Worm (Caenorhabditis elegans): Measurements from ENCODE around the gene Y59H11AM.4.

The Y59H11AM.4 gene

ce11 chrIV:8570253-8570652 lies at the start of gene Y59H11AM.4:
TSS of gene Y59H11AM.4 (minus strand) at chrIV:8570353.
- TF ChIP-seq pha-4 (tag; optimal IDR thresholded peaks at IDR 0.05) (no peak), elt-4 (tag; optimal IDR thresholded peaks at IDR 0.05) (no peak), eyg-1 (tag; optimal IDR thresholded peaks at IDR 0.05) (no peak), ceh-19 (GFP tag; optimal IDR thresholded peaks at IDR 0.05) (no peak), fax-1 (tag; optimal IDR thresholded peaks at IDR 0.05) (no peak), nhr-232 (tag; optimal IDR thresholded peaks at IDR 0.05) (no peak), C38D4.7 (GFP tag; optimal IDR thresholded peaks at IDR 0.05) (no peak), nfya-1 (tag; optimal IDR thresholded peaks at IDR 0.05) (no peak), ama-1 (optimal IDR thresholded peaks at IDR 0.05) (no peak), ceh-30 (tag; optimal IDR thresholded peaks at IDR 0.05) (no peak), hlh-13 (GFP tag; optimal IDR thresholded peaks at IDR 0.05) (no peak), hlh-8 (tag; optimal IDR thresholded peaks at IDR 0.05) (no peak), dmd-4 (tag; optimal IDR thresholded peaks at IDR 0.05; ENCODE audit: borderline replicate concordance) (no peak)

ce11 chrIV:8618698-8619097 lies 48.5 kb upstream of the Y59H11AM.4 start, which contains the start of gene F42A9.8:
TSS of gene F42A9.8 (minus strand) at chrIV:8618785.
- no peak for TF ChIP-seq ets-4 (tag; optimal IDR thresholded peaks at IDR 0.05)
- no peak for TF ChIP-seq rnt-1 (tag; optimal IDR thresholded peaks at IDR 0.05)
- TF ChIP-seq unc-42 (tag; optimal IDR thresholded peaks at IDR 0.05): no peak

ce11 chrIV:8617047-8617446 lies 46.9 kb upstream of the Y59H11AM.4 start, which contains the start of the genes F42A9.7 and F42A9.3:
TSS of gene F42A9.7 (minus strand) at chrIV:8617147.
TSS of gene F42A9.3 (plus strand) at chrIV:8617260.
- TF ChIP-seq mec-3 (tag; optimal IDR thresholded peaks at IDR 0.05; ENCODE audit: borderline replicate concordance): no peak
- no peak for TF ChIP-seq tbx-7 (tag; optimal IDR thresholded peaks at IDR 0.05)
- TF ChIP-seq rnt-1 (tag; optimal IDR thresholded peaks at IDR 0.05): no peak

- TF ChIP-seq fkh-6 (tag; optimal IDR thresholded peaks at IDR 0.05): no peak
- TF ChIP-seq ceh-19 (GFP tag; optimal IDR thresholded peaks at IDR 0.05): no peak
- no peak for TF ChIP-seq hlh-30 (tag; optimal IDR thresholded peaks at IDR 0.05; ENCODE audit: insufficient read depth)
- no peak for TF ChIP-seq fax-1 (tag; optimal IDR thresholded peaks at IDR 0.05)
- no peak for TF ChIP-seq che-1 (tag; optimal IDR thresholded peaks at IDR 0.05)
- TF ChIP-seq ztf-16 (tag; optimal IDR thresholded peaks at IDR 0.05): no peak
These were observed 45.2 kb upstream of the Y59H11AM.4 start for ce11 chrIV:8615314-8615713.

ce11 chrIV:8614680-8615079 lies 44.5 kb upstream of the Y59H11AM.4 start, which contains the start of gene cyp-33E3:
TSS of gene cyp-33E3 (plus strand) at chrIV:8614995.
- no peak for TF ChIP-seq ceh-31 (tag; optimal IDR thresholded peaks at IDR 0.05)
- no peak for TF ChIP-seq npax-4 (tag; optimal IDR thresholded peaks at IDR 0.05)
- TF ChIP-seq gmeb-2 (tag; optimal IDR thresholded peaks at IDR 0.05): no peak
- no peak for TF ChIP-seq lin-11 (tag; optimal IDR thresholded peaks at IDR 0.05)
- TF ChIP-seq mec-3 (tag; optimal IDR thresholded peaks at IDR 0.05; ENCODE audit: borderline replicate concordance): no peak
- TF ChIP-seq tbx-2 (tag; optimal IDR thresholded peaks at IDR 0.05): no peak
- TF ChIP-seq unc-55 (GFP tag; optimal IDR thresholded peaks at IDR 0.05): no peak

ce11 chrIV:8611886-8612542 lies 41.9 kb upstream of the Y59H11AM.4 start, which contains the start of the genes F42A9.17 and cyp-33E2:
TSS of gene F42A9.17 (minus strand) at chrIV:8611936.
TSS of gene cyp-33E2 (plus strand) at chrIV:8612334.
- TF ChIP-seq ttx-3 (tag; optimal IDR thresholded peaks at IDR 0.05): no peak

- no peak for TF ChIP-seq lin-11 (tag; optimal IDR thresholded peaks at IDR 0.05)
- no peak for TF ChIP-seq ztf-16 (tag; optimal IDR thresholded peaks at IDR 0.05)
- no peak for TF ChIP-seq ets-4 (tag; optimal IDR thresholded peaks at IDR 0.05)
- no peak for TF ChIP-seq elt-4 (tag; optimal IDR thresholded peaks at IDR 0.05)
- no peak for TF ChIP-seq nhr-232 (tag; optimal IDR thresholded peaks at IDR 0.05)
- no peak for TF ChIP-seq lim-6 (tag; optimal IDR thresholded peaks at IDR 0.05)
- no peak for TF ChIP-seq pat-9 (tag; optimal IDR thresholded peaks at IDR 0.05)
- no peak for TF ChIP-seq ama-1 (optimal IDR thresholded peaks at IDR 0.05)
- TF ChIP-seq sdc-2 (tag; optimal IDR thresholded peaks at IDR 0.05): no peak
- TF ChIP-seq hlh-30 (tag; optimal IDR thresholded peaks at IDR 0.05; ENCODE audit: insufficient read depth): no peak
- no peak for TF ChIP-seq npax-4 (tag; optimal IDR thresholded peaks at IDR 0.05)
- TF ChIP-seq elt-2 (tag; optimal IDR thresholded peaks at IDR 0.05): no peak
- no peak for TF ChIP-seq mec-3 (tag; optimal IDR thresholded peaks at IDR 0.05; ENCODE audit: borderline replicate concordance)
- TF ChIP-seq nfya-1 (tag; optimal IDR thresholded peaks at IDR 0.05): no peak
- TF ChIP-seq ref-2 (tag; optimal IDR thresholded peaks at IDR 0.05): no peak
- TF ChIP-seq pha-4 (tag; optimal IDR thresholded peaks at IDR 0.05): no peak
- no peak for TF ChIP-seq nhr-11 (tag; optimal IDR thresholded peaks at IDR 0.05)
- no peak for TF ChIP-seq unc-3 (GFP tag; conservative IDR thresholded peaks at IDR 0.05)
- no peak for TF ChIP-seq unc-3 (tag; optimal IDR thresholded peaks at IDR 0.05)
- no peak for TF ChIP-seq F13H6.1 (tag; optimal IDR thresholded peaks at IDR 0.05)
These were observed 38.8 kb upstream of the Y59H11AM.4 start, which contains the start of gene F42A9.6 for ce11 chrIV:8608934-8609333. TSS of gene F42A9.6 (plus strand) at chrIV:8609234.
